Fruit fly (Drosophila melanogaster) whole organism, prepupa: ENCODE measurements around the gene CG13258.

Experiments
- Blimp-1 ChIP-seq: fragments of 200-800 bp; sonication (Bioruptor generic); optimal IDR thresholded peaks from 3 replicates; lab custom pipeline; 2017; ENCODE audit warnings: missing biosample characterization, missing genetic modification characterization, mild to moderate bottlenecking, moderate library complexity, missing genetic modification reagents
- CG10631 ChIP-seq: fragments of 200-800 bp; sonication (Bioruptor generic); optimal IDR thresholded peaks from 2 replicates; lab custom pipeline; 2016; ENCODE audit warnings: missing biosample characterization, missing genetic modification characterization
- CG10669 ChIP-seq: fragments of 200-800 bp; sonication (Bioruptor generic); optimal IDR thresholded peaks from 3 replicates; lab custom pipeline; 2018; ENCODE audit warnings: missing biosample characterization, mild to moderate bottlenecking, missing genetic modification characterization, moderate library complexity
- CG11294 ChIP-seq: fragments of 200-800 bp; sonication (Bioruptor generic); IDR thresholded peaks from 2 replicates; pipeline ENCODE4 v1.3.6; 2022; ENCODE audit warnings: missing biosample characterization, missing genetic modification characterization
- CG11762 ChIP-seq: fragments of 200-800 bp; sonication (Bioruptor generic); optimal IDR thresholded peaks from 3 replicates; lab custom pipeline; 2016; ENCODE audit warnings: missing biosample characterization, missing genetic modification characterization; ENCODE audit not compliant: insufficient read depth
- CG11902 ChIP-seq: fragments of 200-800 bp; sonication (Bioruptor generic); optimal IDR thresholded peaks from 3 replicates; lab custom pipeline; 2016; ENCODE audit warnings: missing biosample characterization, missing genetic modification characterization
- CG1621 ChIP-seq: fragments of 200-800 bp; sonication (Bioruptor generic); optimal IDR thresholded peaks from 3 replicates; lab custom pipeline; 2018; ENCODE audit warnings: missing biosample characterization, mild to moderate bottlenecking, missing genetic modification characterization
- CG16779 ChIP-seq: fragments of 200-800 bp; sonication (Bioruptor generic); optimal IDR thresholded peaks from 3 replicates; lab custom pipeline; 2017; ENCODE audit warnings: missing biosample characterization, mild to moderate bottlenecking, missing genetic modification characterization
- CG31627 ChIP-seq: fragments of 200-800 bp; sonication (Bioruptor generic); optimal IDR thresholded peaks from 3 replicates; lab custom pipeline; 2016; ENCODE audit warnings: missing biosample characterization, missing genetic modification characterization
- CG32006 ChIP-seq: fragments of 200-800 bp; sonication (Bioruptor generic); optimal IDR thresholded peaks from 3 replicates; lab custom pipeline; 2017; ENCODE audit warnings: missing biosample characterization, mild to moderate bottlenecking, missing genetic modification characterization
- CG34406 ChIP-seq: fragments of 200-800 bp; sonication (Bioruptor generic); optimal IDR thresholded peaks from 3 replicates; lab custom pipeline; 2016; ENCODE audit warnings: missing biosample characterization, missing genetic modification characterization
- CG3919 ChIP-seq: fragments of 200-800 bp; sonication (Bioruptor generic); optimal IDR thresholded peaks from 3 replicates; lab custom pipeline; 2016; ENCODE audit warnings: missing biosample characterization, missing genetic modification characterization
- CG4318 ChIP-seq: fragments of 200-800 bp; sonication (Bioruptor generic); optimal IDR thresholded peaks from 3 replicates; lab custom pipeline; 2017; ENCODE audit warnings: missing biosample characterization, mild to moderate bottlenecking, missing genetic modification characterization
- CG6163 ChIP-seq: fragments of 200-800 bp; sonication (Bioruptor generic); IDR thresholded peaks from 3 replicates; pipeline ENCODE4 v1.3.6; 2022; ENCODE audit warnings: missing biosample characterization, missing genetic modification characterization
- CG6276 ChIP-seq: fragments of 200-800 bp; sonication (Bioruptor generic); optimal IDR thresholded peaks from 2 replicates; lab custom pipeline; 2017; ENCODE audit warnings: missing biosample characterization, mild to moderate bottlenecking, missing genetic modification characterization
- CG6792 ChIP-seq: fragments of 200-800 bp; sonication (Bioruptor generic); optimal IDR thresholded peaks from 3 replicates; lab custom pipeline; 2016; ENCODE audit warnings: missing biosample characterization, missing genetic modification characterization
- CG6854 ChIP-seq: fragments of 200-800 bp; sonication (Bioruptor generic); optimal IDR thresholded peaks from 2 replicates; lab custom pipeline; 2017; ENCODE audit warnings: missing biosample characterization, mild to moderate bottlenecking, missing genetic modification characterization
- CG7368 ChIP-seq: fragments of 200-800 bp; sonication (Bioruptor generic); optimal IDR thresholded peaks from 3 replicates; lab custom pipeline; 2016; ENCODE audit warnings: missing biosample characterization, missing genetic modification characterization
- CG8119 ChIP-seq: fragments of 200-800 bp; sonication (Bioruptor generic); IDR thresholded peaks from 3 replicates; pipeline ENCODE4 v1.3.6; 2022; ENCODE audit warnings: missing biosample characterization, missing genetic modification characterization
- CG8319 ChIP-seq: fragments of 200-800 bp; sonication (Bioruptor generic); optimal IDR thresholded peaks from 3 replicates; lab custom pipeline; 2016; ENCODE audit warnings: missing biosample characterization, missing genetic modification characterization
- CG9139 ChIP-seq: fragments of 200-800 bp; sonication (Bioruptor generic); optimal IDR thresholded peaks from 3 replicates; lab custom pipeline; 2017; ENCODE audit warnings: missing biosample characterization, mild to moderate bottlenecking, missing genetic modification characterization
- Eip75B ChIP-seq: fragments of 200-800 bp; sonication (Bioruptor generic); optimal IDR thresholded peaks from 3 replicates; lab custom pipeline; 2016; ENCODE audit warnings: missing biosample characterization, missing genetic modification characterization
- Eip78C ChIP-seq: fragments of 200-800 bp; sonication (Bioruptor generic); peaks from one replicate; lab custom pipeline; 2016; ENCODE audit warnings: missing biosample characterization, missing genetic modification characterization
- Ets21C ChIP-seq: fragments of 200-800 bp; sonication (Bioruptor generic); optimal IDR thresholded peaks from 3 replicates; lab custom pipeline; 2016; ENCODE audit warnings: missing biosample characterization, missing genetic modification characterization
- Ets96B ChIP-seq: fragments of 200-800 bp; optimal IDR thresholded peaks from 2 replicates; lab custom pipeline; 2019; ENCODE audit warnings: missing biosample characterization, mild to moderate bottlenecking, missing genetic modification characterization, moderate library complexity
- Gug ChIP-seq: fragments of 200-800 bp; sonication (Bioruptor generic); IDR thresholded peaks from 2 replicates; pipeline ENCODE4 v1.3.6; 2022; ENCODE audit warnings: missing biosample characterization, missing genetic modification characterization
- Hr38 ChIP-seq: sonication (Bioruptor generic); optimal IDR thresholded peaks from 2 replicates; lab custom pipeline; 2016; ENCODE audit warnings: missing biosample characterization, missing genetic modification characterization
- Hr39 ChIP-seq: fragments of 200-800 bp; sonication (Bioruptor generic); optimal IDR thresholded peaks from 2 replicates; lab custom pipeline; 2016; ENCODE audit warnings: missing biosample characterization, missing genetic modification characterization
- Hr4 ChIP-seq: fragments of 200-800 bp; sonication (Bioruptor generic); optimal IDR thresholded peaks from 3 replicates; lab custom pipeline; 2016; ENCODE audit warnings: missing biosample characterization, missing genetic modification characterization
- Lpt ChIP-seq: fragments of 200-800 bp; sonication (Bioruptor generic); optimal IDR thresholded peaks from 3 replicates; lab custom pipeline; 2016; ENCODE audit warnings: missing biosample characterization, missing genetic modification characterization
- OdsH ChIP-seq: fragments of 200-800 bp; sonication (Bioruptor generic); optimal IDR thresholded peaks from 3 replicates; lab custom pipeline; 2016; ENCODE audit warnings: missing biosample characterization, missing genetic modification characterization
- Smox ChIP-seq: fragments of 200-800 bp; sonication (Bioruptor generic); optimal IDR thresholded peaks from 3 replicates; lab custom pipeline; 2016; ENCODE audit warnings: missing biosample characterization, missing genetic modification characterization
- Sox14 ChIP-seq: fragments of 200-800 bp; sonication (Bioruptor generic); optimal IDR thresholded peaks from 3 replicates; lab custom pipeline; 2016; ENCODE audit warnings: missing biosample characterization, missing genetic modification characterization
- Sox15 ChIP-seq: fragments of 200-800 bp; sonication (Bioruptor generic); optimal IDR thresholded peaks from 3 replicates; lab custom pipeline; 2016; ENCODE audit warnings: missing biosample characterization, missing genetic modification characterization
- achi ChIP-seq: fragments of 200-800 bp; sonication (Bioruptor generic); optimal IDR thresholded peaks from 3 replicates; lab custom pipeline; 2016; ENCODE audit warnings: missing biosample characterization, missing genetic modification characterization
- acj6 ChIP-seq: fragments of 200-800 bp; sonication (Bioruptor generic); optimal IDR thresholded peaks from 3 replicates; lab custom pipeline; 2016; ENCODE audit warnings: missing biosample characterization, missing genetic modification characterization
- cyc ChIP-seq: fragments of 200-800 bp; sonication (Bioruptor generic); optimal IDR thresholded peaks from 3 replicates; lab custom pipeline; 2016; ENCODE audit warnings: missing biosample characterization, missing genetic modification characterization
- dac ChIP-seq: fragments of 200-800 bp; sonication (Bioruptor generic); optimal IDR thresholded peaks from 2 replicates; lab custom pipeline; 2017; ENCODE audit warnings: missing biosample characterization, mild to moderate bottlenecking, missing genetic modification characterization
- dsx ChIP-seq: fragments of 200-800 bp; optimal IDR thresholded peaks from 3 replicates; lab custom pipeline; 2019; ENCODE audit warnings: missing biosample characterization, mild to moderate bottlenecking, missing genetic modification characterization, moderate library complexity; ENCODE audit not compliant: poor library complexity, severe bottlenecking
- eg ChIP-seq: fragments of 200-800 bp; sonication (Bioruptor generic); IDR thresholded peaks from 3 replicates; pipeline ENCODE4 v1.3.6; 2022; ENCODE audit warnings: missing biosample characterization, missing genetic modification characterization
- esn ChIP-seq: fragments of 200-800 bp; sonication (Bioruptor generic); optimal IDR thresholded peaks from 2 replicates; lab custom pipeline; 2016; ENCODE audit warnings: missing biosample characterization, mild to moderate bottlenecking, missing genetic modification characterization, moderate library complexity
- fd59A ChIP-seq: fragments of 200-800 bp; sonication (Bioruptor generic); optimal IDR thresholded peaks from 2 replicates; lab custom pipeline; 2017; ENCODE audit warnings: missing biosample characterization, mild to moderate bottlenecking, missing genetic modification characterization, missing genetic modification reagents
- fd85E ChIP-seq: fragments of 200-800 bp; sonication (Bioruptor generic); optimal IDR thresholded peaks from 3 replicates; lab custom pipeline; 2016; ENCODE audit warnings: missing biosample characterization, missing genetic modification characterization
- fkh ChIP-seq: fragments of 200-800 bp; sonication (Bioruptor generic); optimal IDR thresholded peaks from 3 replicates; lab custom pipeline; 2017; ENCODE audit warnings: missing biosample characterization, mild to moderate bottlenecking, missing genetic modification characterization, moderate library complexity
- lz ChIP-seq: fragments of 200-800 bp; sonication (Bioruptor generic); optimal IDR thresholded peaks from 3 replicates; lab custom pipeline; 2016; ENCODE audit warnings: missing biosample characterization, missing genetic modification characterization
- pdm3 ChIP-seq: fragments of 200-800 bp; sonication (Bioruptor generic); optimal IDR thresholded peaks from 3 replicates; lab custom pipeline; 2016; ENCODE audit warnings: missing biosample characterization, missing genetic modification characterization
- salr ChIP-seq, 2 experiments: fragments of 200-800 bp; sonication (Bioruptor generic); optimal IDR thresholded peaks; 3 replicates each; lab custom pipeline; 2016 to 2018; ENCODE audit warnings: missing biosample characterization in 2 of 2, missing genetic modification characterization in 2 of 2, mild to moderate bottlenecking in 1 of 2
- spab ChIP-seq: fragments of 200-800 bp; sonication (Bioruptor generic); optimal IDR thresholded peaks from 2 replicates; lab custom pipeline; 2017; ENCODE audit warnings: missing biosample characterization, mild to moderate bottlenecking, missing genetic modification characterization, missing genetic modification reagents
- ss ChIP-seq, 2 experiments: fragments of 200-800 bp; sonication (Bioruptor generic); optimal IDR thresholded peaks; 2 replicates in 1 of 2; 3 replicates in 1 of 2; lab custom pipeline; 2017 to 2018; ENCODE audit warnings: mild to moderate bottlenecking in 2 of 2, missing biosample characterization in 2 of 2, missing genetic modification characterization in 2 of 2, moderate library complexity in 1 of 2
- svp ChIP-seq: fragments of 200-800 bp; sonication (Bioruptor generic); peaks from one replicate; lab custom pipeline; 2016; ENCODE audit warnings: missing biosample characterization, missing genetic modification characterization
- vri ChIP-seq: fragments of 200-800 bp; sonication (Bioruptor generic); optimal IDR thresholded peaks from 3 replicates; lab custom pipeline; 2016; ENCODE audit warnings: missing biosample characterization, mild to moderate bottlenecking, missing genetic modification characterization

Gene CG13258

DNA sequence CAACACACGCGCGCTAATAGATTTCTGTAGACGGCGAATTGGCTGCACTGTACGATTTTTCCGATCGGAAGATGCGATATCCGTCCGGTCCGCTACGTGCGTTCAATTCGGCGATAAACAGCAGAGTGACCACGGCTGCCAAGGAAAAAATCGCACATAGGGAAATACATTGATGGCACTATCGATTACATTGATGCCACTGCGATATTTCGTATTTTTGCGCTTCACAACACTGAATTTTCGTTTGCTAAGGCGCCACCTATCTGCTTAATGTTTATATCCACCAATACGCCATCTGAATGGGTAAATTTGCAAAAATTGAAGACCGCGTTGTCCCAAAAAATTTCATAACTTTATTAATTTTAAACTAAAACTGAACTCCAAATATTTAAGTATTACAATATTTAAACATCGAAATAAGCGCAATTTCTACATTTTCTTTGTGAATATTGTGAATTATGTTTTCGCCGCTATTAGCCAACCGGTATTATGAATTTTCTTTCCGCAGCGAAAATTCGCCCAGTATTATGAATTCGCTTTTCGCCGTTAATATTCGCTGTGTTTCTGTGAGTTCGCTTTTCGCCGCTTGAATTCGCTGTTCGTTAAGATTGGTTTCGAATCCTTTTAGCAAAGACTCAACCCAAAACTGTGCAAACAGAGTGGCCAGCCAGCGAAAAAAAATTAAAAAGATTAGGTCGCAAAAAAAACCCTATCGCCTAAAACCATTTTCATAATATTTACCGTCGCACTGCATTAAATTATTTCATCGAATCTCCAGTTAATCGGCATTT lies 5.0 kb downstream of the CG13258 start, which contains the start of the genes crp and pkaap:
Gene crp, minus strand, starts transcription at position 129 of the 791 bp plus-strand sequence.
Gene pkaap, plus strand, starts transcription at position 689 of the 791 bp plus-strand sequence.
- TF ChIP-seq spab (no peak), CG4318 (no peak), CG11902 (GFP tag; lab: Kevin White, UChicago) (peak; percentile 59), acj6 (GFP tag; lab: Kevin White, UChicago) (peak; percentile 63), OdsH (GFP tag; lab: Kevin White, UChicago) (peak; percentile 65), CG3919 (GFP tag; lab: Kevin White, UChicago) (peak; percentile 82), esn (GFP tag; lab: Kevin White, UChicago) (peak; percentile 76), Hr4 (GFP tag; lab: Kevin White, UChicago) (peak; percentile 49), pdm3 (GFP tag; lab: Kevin White, UChicago) (peak; percentile 77), CG32006 (GFP tag; lab: Kevin White, UChicago) (peak; percentile 28), eg (no peak), CG8319 (peak; percentile 25), salr (GFP tag; optimal IDR thresholded peaks at IDR 0.05; lab: Kevin White, UChicago) (peak in 1 of 2 experiments; percentile 27), Ets21C (GFP tag; lab: Kevin White, UChicago) (peak; percentile 60), Sox15 (GFP tag; lab: Kevin White, UChicago) (peak; percentile 25), Ets96B (no peak), CG10631 (GFP tag; lab: Kevin White, UChicago) (peak; percentile 34), achi (peak; percentile 21), CG16779 (tag; lab: Kevin White, UChicago) (peak; percentile 14), Eip75B (GFP tag; lab: Kevin White, UChicago) (peak; percentile 60), Eip78C (peak; percentile 80), svp (GFP tag; lab: Kevin White, UChicago) (no peak), Smox (peak; percentile 77), cyc (GFP tag; lab: Kevin White, UChicago) (peak; percentile 81), fd59A (GFP tag; lab: Kevin White, UChicago) (no peak), CG8119 (GFP tag; lab: Robert Waterston, UW) (no peak), fkh (peak; percentile 94), CG34406 (no peak), Blimp-1 (GFP tag; lab: Kevin White, UChicago) (no peak), Hr38 (GFP tag; lab: Kevin White, UChicago) (no peak), lz (GFP tag; lab: Kevin White, UChicago) (peak; percentile 79), vri (GFP tag; lab: Kevin White, UChicago) (peak; percentile 58), fd85E (GFP tag; lab: Kevin White, UChicago) (peak; percentile 48), CG11294 (GFP tag; lab: Robert Waterston, UW) (no peak), CG1621 (tag; lab: Kevin White, UChicago) (peak; percentile 65), Sox14 (GFP tag; lab: Kevin White, UChicago) (peak; percentile 62), dsx (GFP tag; lab: Kevin White, UChicago) (peak; percentile 69), CG6854 (GFP tag; lab: Kevin White, UChicago) (peak; percentile 28), dac (GFP tag; lab: Kevin White, UChicago) (peak; percentile 27), Lpt (GFP tag; lab: Kevin White, UChicago) (no peak), CG9139 (GFP tag; lab: Kevin White, UChicago) (peak; percentile 57), CG11762 (GFP tag; lab: Kevin White, UChicago) (no peak), CG6792 (GFP tag; lab: Kevin White, UChicago) (peak; percentile 41), CG6163 (GFP tag; lab: Robert Waterston, UW) (no peak), CG7368 (GFP tag; lab: Kevin White, UChicago) (peak; percentile 53), Hr39 (GFP tag; lab: Kevin White, UChicago) (peak; percentile 81), ss (GFP tag; optimal IDR thresholded peaks at IDR 0.05; lab: Kevin White, UChicago) (peak; percentile 37 to 57), CG10669 (GFP tag; lab: Kevin White, UChicago) (peak; percentile 15), CG6276 (GFP tag; lab: Kevin White, UChicago) (no peak), CG31627 (GFP tag; lab: Kevin White, UChicago) (peak; percentile 83), Gug (GFP tag; lab: Robert Waterston, UW) (no peak)
